Fruit fly (Drosophila melanogaster) whole organism, embryonic: ENCODE results near the gene CecA1.
A peak's percentile ranks its signal among the peaks of the same experiment; 100 is the strongest.

Experiments used
- Bdp1 ChIP-seq: fragments of 200-800 bp; sonication (Bioruptor generic); optimal IDR thresholded peaks from 3 replicates; lab custom pipeline; 2016; ENCODE audit warnings: missing biosample characterization, missing genetic modification characterization
- Bgb ChIP-seq: fragments of 200-800 bp; sonication (Bioruptor generic); IDR thresholded peaks from 2 replicates; pipeline ENCODE4 v1.3.6; 2022; ENCODE audit warnings: missing biosample characterization, missing genetic modification characterization; ENCODE audit not compliant: partially characterized antibody
- CG10431 ChIP-seq: fragments of 200-800 bp; sonication (Bioruptor generic); optimal IDR thresholded peaks from 3 replicates; lab custom pipeline; 2018; ENCODE audit warnings: missing biosample characterization, mild to moderate bottlenecking, missing genetic modification characterization
- CG10565 ChIP-seq: fragments of 200-800 bp; sonication (Bioruptor generic); optimal IDR thresholded peaks from 3 replicates; lab custom pipeline; 2016; ENCODE audit warnings: missing biosample characterization, mild to moderate bottlenecking, missing genetic modification characterization
- CG11456 ChIP-seq: fragments of 200-800 bp; sonication (Bioruptor generic); IDR thresholded peaks from 3 replicates; pipeline ENCODE4 v1.3.6; 2022; ENCODE audit warnings: missing biosample characterization, missing genetic modification characterization
- CG12071 ChIP-seq: fragments of 200-800 bp; sonication (Bioruptor generic); optimal IDR thresholded peaks from 3 replicates; lab custom pipeline; 2018; ENCODE audit warnings: missing biosample characterization, mild to moderate bottlenecking, missing genetic modification characterization
- CG13123 ChIP-seq: fragments of 200-800 bp; sonication (Bioruptor generic); optimal IDR thresholded peaks from 2 replicates; lab custom pipeline; 2016; ENCODE audit warnings: missing biosample characterization, missing genetic modification characterization
- CG15011 ChIP-seq: fragments of 200-800 bp; sonication (Bioruptor generic); optimal IDR thresholded peaks from 3 replicates; lab custom pipeline; 2018; ENCODE audit warnings: missing biosample characterization, mild to moderate bottlenecking, missing genetic modification characterization
- CG15514 ChIP-seq: fragments of 200-800 bp; sonication (Bioruptor generic); optimal IDR thresholded peaks from 3 replicates; lab custom pipeline; 2017; ENCODE audit warnings: missing biosample characterization, missing genetic modification characterization, mild to moderate bottlenecking, moderate library complexity, missing genetic modification reagents
- CG15696 ChIP-seq: fragments of 200-800 bp; sonication (Bioruptor generic); optimal IDR thresholded peaks from 2 replicates; lab custom pipeline; 2019; ENCODE audit warnings: missing biosample characterization, mild to moderate bottlenecking, missing genetic modification characterization, moderate library complexity
- CG17186 ChIP-seq: fragments of 200-800 bp; sonication (Bioruptor generic); optimal IDR thresholded peaks from 3 replicates; lab custom pipeline; 2017; ENCODE audit warnings: missing biosample characterization, missing genetic modification reagents, missing genetic modification characterization
- CG17361 ChIP-seq: fragments of 200-800 bp; sonication (Bioruptor generic); IDR thresholded peaks from 3 replicates; pipeline ENCODE4 v1.3.6; 2022; ENCODE audit warnings: missing biosample characterization, missing genetic modification characterization
- CG1832 ChIP-seq: fragments of 200-800 bp; sonication (Bioruptor generic); optimal IDR thresholded peaks from 2 replicates; lab custom pipeline; 2017; ENCODE audit warnings: missing biosample characterization, mild to moderate bottlenecking, missing genetic modification characterization, inconsistent platforms
- CG31441 ChIP-seq: fragments of 200-800 bp; sonication (Bioruptor generic); IDR thresholded peaks from 2 replicates; pipeline ENCODE4 v1.3.6; 2022; ENCODE audit warnings: missing biosample characterization, missing genetic modification characterization
- CG43689 ChIP-seq: fragments of 200-800 bp; sonication (Bioruptor generic); IDR thresholded peaks from 2 replicates; pipeline ENCODE4 v1.3.6; 2022; ENCODE audit warnings: missing biosample characterization, missing genetic modification characterization
- CG7372 ChIP-seq: fragments of 200-800 bp; sonication (Bioruptor generic); IDR thresholded peaks from 2 replicates; pipeline ENCODE4 v1.3.6; 2022; ENCODE audit warnings: missing biosample characterization, missing genetic modification characterization
- CG8089 ChIP-seq: fragments of 200-800 bp; sonication (Bioruptor generic); optimal IDR thresholded peaks from 3 replicates; lab custom pipeline; 2016; ENCODE audit warnings: missing biosample characterization, missing genetic modification characterization
- CG8281 ChIP-seq: fragments of 200-800 bp; sonication (Bioruptor generic); optimal IDR thresholded peaks from 2 replicates; lab custom pipeline; 2018; ENCODE audit warnings: missing biosample characterization, mild to moderate bottlenecking, missing genetic modification characterization, moderate library complexity
- CG9876 ChIP-seq: fragments of 200-800 bp; sonication (Bioruptor generic); optimal IDR thresholded peaks from 2 replicates; lab custom pipeline; 2016; ENCODE audit warnings: missing biosample characterization, missing genetic modification characterization
- Dad ChIP-seq: fragments of 200-800 bp; sonication (Bioruptor generic); optimal IDR thresholded peaks from 3 replicates; lab custom pipeline; 2016; ENCODE audit warnings: missing biosample characterization, missing genetic modification characterization
- Dfd ChIP-seq, 2 experiments: fragments of >200 bp; optimal IDR thresholded peaks; 2 replicates each; lab custom pipeline; 2017; ENCODE audit warnings: missing biosample characterization in 2 of 2, missing genetic modification characterization in 2 of 2
- MESR4 ChIP-seq: fragments of 200-800 bp; sonication (Bioruptor generic); optimal IDR thresholded peaks from 2 replicates; lab custom pipeline; 2018; ENCODE audit warnings: missing biosample characterization, mild to moderate bottlenecking, missing genetic modification characterization, moderate library complexity
- NFAT ChIP-seq: fragments of 200-800 bp; sonication (Bioruptor generic); IDR thresholded peaks from 2 replicates; pipeline ENCODE4 v1.3.6; 2022; ENCODE audit warnings: missing biosample characterization, missing genetic modification characterization
- Stat92E ChIP-seq, 3 experiments: fragments of >200 bp in 2 of 3; fragments of 200-800 bp in 1 of 3; sonication (Bioruptor generic) in 1 of 3; optimal IDR thresholded peaks; 2 replicates each; lab custom pipeline; 2017 to 2019; ENCODE audit warnings: missing biosample characterization in 3 of 3, missing genetic modification characterization in 3 of 3, mild to moderate bottlenecking in 1 of 3, moderate library complexity in 1 of 3
- Tbp ChIP-seq: fragments of >200 bp; optimal IDR thresholded peaks from 2 replicates; lab custom pipeline; 2018; ENCODE audit warnings: missing biosample characterization, missing genetic modification characterization
- al ChIP-seq: fragments of 200-800 bp; sonication (Bioruptor generic); IDR thresholded peaks from 2 replicates; pipeline ENCODE4 v1.3.6; 2022; ENCODE audit warnings: missing biosample characterization, missing genetic modification characterization
- amos ChIP-seq: fragments of 200-800 bp; sonication (Bioruptor generic); IDR thresholded peaks from 2 replicates; pipeline ENCODE4 v1.3.6; 2022; ENCODE audit warnings: missing biosample characterization, missing genetic modification characterization; ENCODE audit not compliant: partially characterized antibody
- ase ChIP-seq: fragments of 200-800 bp; sonication (Bioruptor generic); IDR thresholded peaks from 3 replicates; pipeline ENCODE4 v1.3.6; 2022; ENCODE audit warnings: missing biosample characterization, missing genetic modification characterization
- bowl ChIP-seq: fragments of 200-800 bp; sonication (Bioruptor generic); IDR thresholded peaks from 2 replicates; pipeline ENCODE4 v1.3.6; 2022; ENCODE audit warnings: missing biosample characterization, missing genetic modification characterization
- cas ChIP-seq: fragments of 200-800 bp; sonication (Bioruptor generic); IDR thresholded peaks from 2 replicates; pipeline ENCODE4 v1.3.6; 2022; ENCODE audit warnings: missing biosample characterization, missing genetic modification characterization
- corto ChIP-seq: fragments of 200-800 bp; sonication (Bioruptor generic); optimal IDR thresholded peaks from 2 replicates; lab custom pipeline; 2016; ENCODE audit warnings: missing biosample characterization, mild to moderate bottlenecking, missing genetic modification characterization, moderate library complexity
- crc ChIP-seq: fragments of 200-800 bp; sonication (Bioruptor generic); optimal IDR thresholded peaks from 2 replicates; lab custom pipeline; 2016; ENCODE audit warnings: missing biosample characterization, missing genetic modification characterization
- crol ChIP-seq: fragments of 200-800 bp; sonication (Bioruptor generic); IDR thresholded peaks from 2 replicates; pipeline ENCODE4 v1.3.6; 2022; ENCODE audit warnings: missing biosample characterization, missing genetic modification characterization
- ems ChIP-seq: fragments of 200-800 bp; sonication (Bioruptor generic); optimal IDR thresholded peaks from 3 replicates; lab custom pipeline; 2016; ENCODE audit warnings: missing biosample characterization, missing genetic modification characterization
- gcm2 ChIP-seq: fragments of 200-800 bp; sonication (Bioruptor generic); optimal IDR thresholded peaks from 2 replicates; lab custom pipeline; 2016; ENCODE audit warnings: missing biosample characterization, missing genetic modification characterization
- hb ChIP-seq: fragments of 200-800 bp; sonication (Bioruptor generic); IDR thresholded peaks from 3 replicates; pipeline ENCODE4 v1.3.6; 2022; ENCODE audit warnings: missing biosample characterization, missing genetic modification characterization; ENCODE audit not compliant: partially characterized antibody
- hth ChIP-seq: fragments of >200 bp; optimal IDR thresholded peaks from 2 replicates; lab custom pipeline; 2017; ENCODE audit warnings: inconsistent platforms
- kah ChIP-seq: fragments of 200-800 bp; sonication (Bioruptor generic); optimal IDR thresholded peaks from 2 replicates; lab custom pipeline; 2018; ENCODE audit warnings: missing biosample characterization, mild to moderate bottlenecking, missing genetic modification characterization
- ken ChIP-seq: fragments of 200-800 bp; sonication (Bioruptor generic); IDR thresholded peaks from 3 replicates; pipeline ENCODE4 v1.3.6; 2022; ENCODE audit warnings: missing biosample characterization, missing genetic modification characterization
- lbe ChIP-seq: fragments of 200-800 bp; sonication (Bioruptor generic); optimal IDR thresholded peaks from 2 replicates; lab custom pipeline; 2016; ENCODE audit warnings: missing biosample characterization, mild to moderate bottlenecking, missing genetic modification characterization
- lilli ChIP-seq: fragments of 200-800 bp; sonication (Bioruptor generic); optimal IDR thresholded peaks from 3 replicates; lab custom pipeline; 2016; ENCODE audit warnings: missing biosample characterization, missing genetic modification characterization
- mld ChIP-seq: fragments of 200-800 bp; sonication (Bioruptor generic); IDR thresholded peaks from 3 replicates; pipeline ENCODE4 v1.3.6; 2022; ENCODE audit warnings: missing biosample characterization, missing genetic modification characterization; ENCODE audit not compliant: partially characterized antibody
- nerfin-1 ChIP-seq: fragments of 200-800 bp; sonication (Bioruptor generic); optimal IDR thresholded peaks from 3 replicates; lab custom pipeline; 2019; ENCODE audit warnings: missing biosample characterization, mild to moderate bottlenecking, missing genetic modification characterization, moderate library complexity
- oc ChIP-seq: fragments of 200-800 bp; sonication (Bioruptor generic); optimal IDR thresholded peaks from 2 replicates; lab custom pipeline; 2018; ENCODE audit warnings: missing biosample characterization, mild to moderate bottlenecking, missing genetic modification characterization, moderate library complexity
- prd ChIP-seq, 3 experiments: fragments of >200 bp in 2 of 3; fragments of 200-800 bp in 1 of 3; sonication (Bioruptor generic) in 1 of 3; optimal IDR thresholded peaks in 2 of 3; IDR thresholded peaks in 1 of 3; 2 replicates in 2 of 3; 3 replicates in 1 of 3; pipeline versions ENCODE4 v1.3.6 to Lab custom; 2017 to 2022; ENCODE audit warnings: missing biosample characterization in 1 of 3, missing genetic modification characterization in 1 of 3
- pzg ChIP-seq: fragments of 200-800 bp; sonication (Bioruptor generic); optimal IDR thresholded peaks from 3 replicates; lab custom pipeline; 2018; ENCODE audit warnings: missing biosample characterization, mild to moderate bottlenecking, missing genetic modification characterization, moderate library complexity
- repo ChIP-seq: fragments of 200-800 bp; sonication (Bioruptor generic); optimal IDR thresholded peaks from 2 replicates; lab custom pipeline; 2016; ENCODE audit warnings: missing biosample characterization, missing genetic modification characterization
- seq ChIP-seq: fragments of 200-800 bp; sonication (Bioruptor generic); IDR thresholded peaks from 2 replicates; pipeline ENCODE4 v1.3.6; 2022; ENCODE audit warnings: missing biosample characterization, missing genetic modification characterization
- slbo ChIP-seq: fragments of 200-800 bp; sonication (Bioruptor generic); IDR thresholded peaks from 2 replicates; pipeline ENCODE4 v1.3.6; 2022; ENCODE audit warnings: missing biosample characterization, missing genetic modification characterization
- tap ChIP-seq: fragments of 200-800 bp; optimal IDR thresholded peaks from 3 replicates; lab custom pipeline; 2019; ENCODE audit warnings: missing biosample characterization, mild to moderate bottlenecking, missing genetic modification characterization, moderate library complexity
- tio ChIP-seq: fragments of 200-800 bp; sonication (Bioruptor generic); optimal IDR thresholded peaks from 2 replicates; lab custom pipeline; 2017; ENCODE audit warnings: missing biosample characterization, missing genetic modification characterization, inconsistent platforms

The CecA1 gene

DNA sequence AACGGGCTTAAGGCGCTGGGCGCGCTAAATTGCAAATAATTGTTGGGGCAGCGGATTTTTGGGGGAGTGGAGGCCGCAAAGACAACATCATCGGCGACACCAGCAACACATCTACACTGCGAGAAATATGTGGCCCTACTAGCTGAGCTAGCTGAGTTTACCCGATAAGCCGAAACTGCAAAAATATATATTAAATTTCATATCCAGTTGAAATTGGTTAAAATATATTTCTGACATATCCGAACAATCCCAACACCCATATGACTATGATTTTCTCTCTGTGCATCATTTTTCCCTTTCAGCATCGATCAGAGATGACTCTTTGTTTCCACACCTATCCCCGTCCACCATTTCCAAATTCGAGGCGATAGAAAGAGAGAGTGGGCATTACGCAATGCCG is 20.8 kb upstream of the CecA1 start (continued):
- TF ChIP-seq hb (no peak), CG10431 (GFP tag; lab: Kevin White, UChicago) (no peak), Stat92E (GFP tag; optimal IDR thresholded peaks at IDR 0.05; lab: Kevin White, UChicago) (no peak), CG15011 (GFP tag; lab: Kevin White, UChicago) (peak; percentile 18), Bdp1 (GFP tag; lab: Kevin White, UChicago) (peak; percentile 43), al (GFP tag; lab: Robert Waterston, UW) (peak; percentile 35; the same call in 1 of the 2 replicates), hth (lab: Kevin White, UChicago) (no peak), crc (peak; percentile 40), CG31441 (GFP tag; lab: Robert Waterston, UW) (peak; percentile 87), Dad (GFP tag; lab: Kevin White, UChicago) (peak; percentile 68), lbe (no peak), CG17186 (GFP tag; lab: Kevin White, UChicago) (no peak), MESR4 (no peak), repo (GFP tag; lab: Kevin White, UChicago) (peak; percentile 30), amos (GFP tag; lab: Robert Waterston, UW) (no peak), CG43689 (GFP tag; lab: Robert Waterston, UW) (peak; percentile 58), CG15514 (GFP tag; lab: Kevin White, UChicago) (peak; percentile 45), ken (GFP tag; lab: Robert Waterston, UW) (peak; percentile 41; the same call in 1 of the 3 replicates), kah (GFP tag; lab: Kevin White, UChicago) (peak; percentile 40), CG11456 (GFP tag; lab: Robert Waterston, UW) (peak; percentile 69; the same call in 2 of the 3 replicates), corto (no peak), Dfd (GFP tag; optimal IDR thresholded peaks at IDR 0.05; lab: Kevin White, UChicago) (no peak), pzg (GFP tag; lab: Kevin White, UChicago) (no peak), tap (tag; lab: Kevin White, UChicago) (peak; percentile 78), Tbp (GFP tag; lab: Kevin White, UChicago) (no peak), CG12071 (GFP tag; lab: Kevin White, UChicago) (peak; percentile 66), tio (peak; percentile 65), CG9876 (GFP tag; lab: Kevin White, UChicago) (no peak), CG13123 (peak; percentile 18), seq (GFP tag; lab: Robert Waterston, UW) (peak; percentile 49; the same call in 1 of the 2 replicates), prd (optimal IDR thresholded peaks at IDR 0.05; lab: Kevin White, UChicago) (no peak), prd (GFP tag; IDR thresholded peaks at IDR 0.05; lab: Robert Waterston, UW) (peak; percentile 88), cas (GFP tag; lab: Robert Waterston, UW) (no peak), NFAT (GFP tag; lab: Robert Waterston, UW) (0 out of 2 replicates have a peak, but pooled peaks have one; percentile 31), oc (tag; lab: Kevin White, UChicago) (peak; percentile 71), gcm2 (GFP tag; lab: Kevin White, UChicago) (peak; percentile 10), ase (GFP tag; lab: Robert Waterston, UW) (peak; percentile 86), CG15696 (tag; lab: Kevin White, UChicago) (peak; percentile 18), bowl (GFP tag; lab: Robert Waterston, UW) (no peak), nerfin-1 (tag; lab: Kevin White, UChicago) (peak; percentile 58), CG17361 (GFP tag; lab: Robert Waterston, UW) (peak; percentile 77; the same call in 2 of the 3 replicates), lilli (peak; percentile 50), CG10565 (GFP tag; lab: Kevin White, UChicago) (no peak), CG7372 (peak; percentile 78), slbo (GFP tag; lab: Robert Waterston, UW) (peak; percentile 83), CG1832 (GFP tag; lab: Kevin White, UChicago) (no peak), Bgb (GFP tag; lab: Robert Waterston, UW) (no peak), ems (GFP tag; lab: Kevin White, UChicago) (peak; percentile 24), mld (GFP tag; lab: Robert Waterston, UW) (no peak), CG8281 (tag; lab: Kevin White, UChicago) (peak; percentile 33), CG8089 (GFP tag; lab: Kevin White, UChicago) (no peak), crol (GFP tag; lab: Robert Waterston, UW) (no peak)
